Worm (Caenorhabditis elegans) whole organism, early embryonic: ENCODE measurements around the gene C45B2.8.

ENCODE experiments used
- ama-1 ChIP-seq: fragments of 150-350 bp; optimal IDR thresholded peaks from 2 replicates; lab custom pipeline; 2014
- ceh-13 ChIP-seq: fragments of 200-800 bp; sonication (Bioruptor generic); optimal IDR thresholded peaks from 2 replicates; lab custom pipeline; 2018; ENCODE audit warnings: mild to moderate bottlenecking, missing genetic modification characterization, missing compliant biosample characterization
- hmbx-1 ChIP-seq: sonication (generic microtip); optimal IDR thresholded peaks from 2 replicates; lab custom pipeline; 2016; ENCODE audit warnings: mild to moderate bottlenecking, missing genetic modification characterization, missing compliant biosample characterization
- pes-1 ChIP-seq: fragments of 200-800 bp; sonication (Bioruptor generic); IDR thresholded peaks from 2 replicates; pipeline ENCODE4 v1.3.6; 2022; ENCODE audit warnings: missing genetic modification reagents, missing genetic modification characterization, missing compliant biosample characterization

DNA sequence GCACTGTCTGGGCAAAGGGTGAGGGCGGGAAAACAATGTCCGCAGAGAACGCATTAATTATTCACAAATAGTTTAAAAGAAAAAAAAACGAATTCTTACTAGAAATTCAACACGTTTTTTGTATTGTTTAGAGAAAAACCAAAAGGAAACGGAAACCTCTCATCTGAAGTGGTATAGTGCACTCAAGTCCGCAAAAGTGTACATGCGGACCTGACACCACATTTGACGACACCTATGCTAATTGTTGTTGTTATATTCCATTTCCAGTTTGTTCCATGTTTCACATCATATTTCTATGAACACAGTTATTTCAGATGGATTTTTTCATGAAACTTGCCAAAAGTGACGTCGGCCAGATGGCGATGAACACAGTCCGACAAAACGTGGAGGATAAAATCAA, 35.0 kb upstream of the C45B2.8 start, which contains the start of gene C45B2.6:
- TF ChIP-seq ama-1 (lab: Kevin White, UChicago) (no peak), ceh-13 (no peak), pes-1 (GFP tag; lab: Robert Waterston, UW) (no peak), hmbx-1 (tag; lab: Kevin White, UChicago) (no peak)
